Fruit fly (Drosophila melanogaster) whole organism, embryonic: ENCODE results near the gene Rsph3.

Experiments
- Atf3 ChIP-seq: fragments of 200-800 bp; sonication (Bioruptor generic); optimal IDR thresholded peaks from 3 replicates; lab custom pipeline; 2016; ENCODE audit warnings: missing biosample characterization, missing genetic modification characterization
- Bdp1 ChIP-seq: fragments of 200-800 bp; sonication (Bioruptor generic); optimal IDR thresholded peaks from 3 replicates; lab custom pipeline; 2016; ENCODE audit warnings: missing biosample characterization, missing genetic modification characterization
- Blimp-1 ChIP-seq: fragments of 200-800 bp; sonication (Bioruptor generic); optimal IDR thresholded peaks from 3 replicates; lab custom pipeline; 2018; ENCODE audit warnings: missing biosample characterization, missing genetic modification characterization, mild to moderate bottlenecking, moderate library complexity, missing genetic modification reagents
- CG12236 ChIP-seq: fragments of 200-800 bp; sonication (Bioruptor generic); optimal IDR thresholded peaks from 2 replicates; lab custom pipeline; 2016; ENCODE audit warnings: missing biosample characterization, missing genetic modification characterization
- CG14014 ChIP-seq: fragments of 200-800 bp; sonication (Bioruptor generic); IDR thresholded peaks from 2 replicates; pipeline ENCODE4 v1.3.6; 2022; ENCODE audit warnings: missing biosample characterization, missing genetic modification characterization
- CG1647 ChIP-seq: fragments of 200-800 bp; sonication (Bioruptor generic); optimal IDR thresholded peaks from 3 replicates; lab custom pipeline; 2016; ENCODE audit warnings: missing biosample characterization, missing genetic modification characterization
- CG17361 ChIP-seq: fragments of 200-800 bp; sonication (Bioruptor generic); IDR thresholded peaks from 3 replicates; pipeline ENCODE4 v1.3.6; 2022; ENCODE audit warnings: missing biosample characterization, missing genetic modification characterization
- CG17912 ChIP-seq: fragments of 200-800 bp; sonication (Bioruptor generic); optimal IDR thresholded peaks from 2 replicates; lab custom pipeline; 2018; ENCODE audit warnings: missing biosample characterization, mild to moderate bottlenecking, missing genetic modification characterization
- CG34422 ChIP-seq: fragments of 200-800 bp; sonication (Bioruptor generic); IDR thresholded peaks from 3 replicates; pipeline ENCODE4 v1.3.6; 2022; ENCODE audit warnings: missing biosample characterization, missing genetic modification characterization
- CG3726 ChIP-seq: fragments of 200-800 bp; sonication (Bioruptor generic); IDR thresholded peaks from 3 replicates; pipeline ENCODE4, ENCODE4 v1.3.6; 2022; ENCODE audit warnings: missing biosample characterization, missing genetic modification characterization
- CG4617 ChIP-seq: fragments of 200-800 bp; sonication (Bioruptor generic); optimal IDR thresholded peaks from 3 replicates; lab custom pipeline; 2016; ENCODE audit warnings: missing biosample characterization, missing genetic modification characterization, borderline replicate concordance
- CG6813 ChIP-seq: fragments of 200-800 bp; sonication (Bioruptor generic); optimal IDR thresholded peaks from 2 replicates; lab custom pipeline; 2017; ENCODE audit warnings: missing biosample characterization, missing genetic modification characterization, mild to moderate bottlenecking, moderate library complexity, missing genetic modification reagents
- CG7786 ChIP-seq: fragments of 200-800 bp; sonication (Bioruptor generic); optimal IDR thresholded peaks from 2 replicates; lab custom pipeline; 2016; ENCODE audit warnings: missing biosample characterization, missing genetic modification characterization
- Drgx ChIP-seq: fragments of 200-800 bp; sonication (Bioruptor generic); IDR thresholded peaks from 2 replicates; pipeline ENCODE4 v1.3.6; 2022; ENCODE audit warnings: missing biosample characterization, missing genetic modification characterization
- Hr51 ChIP-seq, 2 experiments: fragments of 200-800 bp; sonication (Bioruptor generic); optimal IDR thresholded peaks; 2 replicates in 1 of 2; 3 replicates in 1 of 2; lab custom pipeline; 2016 to 2018; ENCODE audit warnings: missing biosample characterization in 2 of 2, missing genetic modification characterization in 2 of 2, mild to moderate bottlenecking in 1 of 2, moderate library complexity in 1 of 2
- NK7.1 ChIP-seq: fragments of 200-800 bp; sonication (Bioruptor generic); optimal IDR thresholded peaks from 3 replicates; lab custom pipeline; 2016; ENCODE audit warnings: missing biosample characterization, missing genetic modification characterization
- Oaz ChIP-seq: fragments of 200-800 bp; sonication (Bioruptor generic); IDR thresholded peaks from 2 replicates; pipeline ENCODE4 v1.3.6; 2022; ENCODE audit warnings: missing biosample characterization, missing genetic modification characterization
- PHDP ChIP-seq: fragments of 200-800 bp; sonication (Bioruptor generic); optimal IDR thresholded peaks from 3 replicates; lab custom pipeline; 2018; ENCODE audit warnings: missing biosample characterization, mild to moderate bottlenecking, missing genetic modification characterization, moderate library complexity
- Ravus ChIP-seq: fragments of 200-800 bp; sonication (Bioruptor generic); IDR thresholded peaks from 2 replicates; pipeline ENCODE4 v1.3.6; 2022; ENCODE audit warnings: missing biosample characterization, missing genetic modification characterization
- Side ChIP-seq: fragments of 200-800 bp; sonication (Bioruptor generic); optimal IDR thresholded peaks from 2 replicates; lab custom pipeline; 2016; ENCODE audit warnings: missing biosample characterization, missing genetic modification characterization
- Sry-β ChIP-seq: fragments of 200-800 bp; sonication (Bioruptor generic); optimal IDR thresholded peaks from 2 replicates; lab custom pipeline; 2018; ENCODE audit warnings: missing biosample characterization, mild to moderate bottlenecking, missing genetic modification characterization, moderate library complexity
- ab ChIP-seq: fragments of 200-800 bp; sonication (Bioruptor generic); optimal IDR thresholded peaks from 2 replicates; lab custom pipeline; 2016; ENCODE audit warnings: missing biosample characterization, missing genetic modification characterization
- ase ChIP-seq: fragments of 200-800 bp; sonication (Bioruptor generic); IDR thresholded peaks from 3 replicates; pipeline ENCODE4 v1.3.6; 2022; ENCODE audit warnings: missing biosample characterization, missing genetic modification characterization
- bsh ChIP-seq, 2 experiments: fragments of 200-800 bp; sonication (Bioruptor generic); optimal IDR thresholded peaks; 2 replicates each; lab custom pipeline; 2017 to 2018; ENCODE audit warnings: mild to moderate bottlenecking in 2 of 2, missing biosample characterization in 2 of 2, missing genetic modification characterization in 2 of 2, moderate library complexity in 1 of 2
- caup ChIP-seq: fragments of 200-800 bp; sonication (Bioruptor generic); optimal IDR thresholded peaks from 3 replicates; lab custom pipeline; 2017; ENCODE audit warnings: missing biosample characterization, mild to moderate bottlenecking, missing genetic modification characterization, moderate library complexity; ENCODE audit not compliant: severe bottlenecking
- corto ChIP-seq: fragments of 200-800 bp; sonication (Bioruptor generic); optimal IDR thresholded peaks from 2 replicates; lab custom pipeline; 2016; ENCODE audit warnings: missing biosample characterization, mild to moderate bottlenecking, missing genetic modification characterization, moderate library complexity
- danr ChIP-seq: fragments of 200-800 bp; sonication (Bioruptor generic); IDR thresholded peaks from 2 replicates; pipeline ENCODE4 v1.3.6; 2022; ENCODE audit warnings: missing biosample characterization, missing genetic modification characterization
- ftz-f1 ChIP-seq: fragments of 200-800 bp; sonication (Bioruptor generic); optimal IDR thresholded peaks from 2 replicates; lab custom pipeline; 2016; ENCODE audit warnings: missing biosample characterization, missing genetic modification characterization
- grau ChIP-seq: fragments of 200-800 bp; optimal IDR thresholded peaks from 3 replicates; lab custom pipeline; 2019; ENCODE audit warnings: missing biosample characterization, mild to moderate bottlenecking, missing genetic modification characterization, moderate library complexity
- gsb ChIP-seq: fragments of 200-800 bp; sonication (Bioruptor generic); IDR thresholded peaks from 2 replicates; pipeline ENCODE4 v1.3.6; 2022; ENCODE audit warnings: missing biosample characterization, missing genetic modification characterization
- h ChIP-seq: fragments of >200 bp; optimal IDR thresholded peaks from 2 replicates; lab custom pipeline; 2017
- ham ChIP-seq: fragments of 200-800 bp; sonication (Bioruptor generic); IDR thresholded peaks from 2 replicates; pipeline ENCODE4 v1.3.6; 2022; ENCODE audit warnings: missing biosample characterization, missing genetic modification characterization
- ken ChIP-seq: fragments of 200-800 bp; sonication (Bioruptor generic); IDR thresholded peaks from 3 replicates; pipeline ENCODE4 v1.3.6; 2022; ENCODE audit warnings: missing biosample characterization, missing genetic modification characterization
- lbe ChIP-seq: fragments of 200-800 bp; sonication (Bioruptor generic); optimal IDR thresholded peaks from 2 replicates; lab custom pipeline; 2016; ENCODE audit warnings: missing biosample characterization, mild to moderate bottlenecking, missing genetic modification characterization
- mld ChIP-seq: fragments of 200-800 bp; sonication (Bioruptor generic); IDR thresholded peaks from 3 replicates; pipeline ENCODE4 v1.3.6; 2022; ENCODE audit warnings: missing biosample characterization, missing genetic modification characterization; ENCODE audit not compliant: partially characterized antibody
- pb ChIP-seq: fragments of 200-800 bp; sonication (Bioruptor generic); optimal IDR thresholded peaks from 3 replicates; lab custom pipeline; 2016; ENCODE audit warnings: missing biosample characterization, missing genetic modification characterization
- pho ChIP-seq: fragments of 200-800 bp; sonication (Bioruptor generic); optimal IDR thresholded peaks from 2 replicates; lab custom pipeline; 2016; ENCODE audit warnings: missing biosample characterization, missing genetic modification characterization
- phol ChIP-seq: fragments of 200-800 bp; sonication (Bioruptor generic); optimal IDR thresholded peaks from 3 replicates; lab custom pipeline; 2018; ENCODE audit warnings: missing biosample characterization, mild to moderate bottlenecking, missing genetic modification characterization, moderate library complexity
- pros ChIP-seq: fragments of 200-800 bp; sonication (Bioruptor generic); optimal IDR thresholded peaks from 3 replicates; lab custom pipeline; 2019; ENCODE audit warnings: missing biosample characterization, mild to moderate bottlenecking, missing genetic modification characterization, moderate library complexity
- ranshi ChIP-seq: fragments of 200-800 bp; sonication (Bioruptor generic); IDR thresholded peaks from 2 replicates; pipeline ENCODE4 v1.3.6; 2022; ENCODE audit warnings: missing biosample characterization, missing genetic modification characterization
- sna ChIP-seq: fragments of 200-800 bp; sonication (Bioruptor generic); IDR thresholded peaks from 2 replicates; pipeline ENCODE4 v1.3.6; 2022; ENCODE audit warnings: missing biosample characterization, missing genetic modification characterization; ENCODE audit not compliant: partially characterized antibody
- sob ChIP-seq: fragments of 200-800 bp; sonication (Bioruptor generic); IDR thresholded peaks from 2 replicates; pipeline ENCODE4 v1.3.6; 2022; ENCODE audit warnings: missing biosample characterization, missing genetic modification characterization
- stc ChIP-seq: fragments of 200-800 bp; sonication (Bioruptor generic); IDR thresholded peaks from 2 replicates; pipeline ENCODE4 v1.3.6; 2022; ENCODE audit warnings: missing biosample characterization, missing genetic modification characterization
- tgo ChIP-seq: fragments of 200-800 bp; sonication (Bioruptor generic); IDR thresholded peaks from 3 replicates; pipeline ENCODE4 v1.3.6; 2022; ENCODE audit warnings: missing biosample characterization, missing genetic modification characterization
- vfl ChIP-seq: fragments of 200-800 bp; sonication (Bioruptor generic); optimal IDR thresholded peaks from 2 replicates; lab custom pipeline; 2016; ENCODE audit warnings: missing biosample characterization, missing genetic modification characterization
- vvl ChIP-seq: fragments of 200-800 bp; sonication (Bioruptor generic); IDR thresholded peaks from 2 replicates; pipeline ENCODE4 v1.3.6; 2022; ENCODE audit warnings: missing biosample characterization, missing genetic modification characterization
- wdn ChIP-seq: fragments of 200-800 bp; sonication (Bioruptor generic); IDR thresholded peaks from 2 replicates; pipeline ENCODE4 v1.3.6; 2022; ENCODE audit warnings: missing biosample characterization, missing genetic modification characterization
- z ChIP-seq: fragments of 200-800 bp; sonication (Bioruptor generic); IDR thresholded peaks from 3 replicates; pipeline ENCODE4 v1.3.6; 2022; ENCODE audit warnings: missing biosample characterization, missing genetic modification characterization

Rsph3 gene

dm6 chr3L:6747127-6747526 lies 15.9 kb downstream of the Rsph3 start (continued):
- TF ChIP-seq gsb (GFP tag; lab: Robert Waterston, UW) (peak; percentile 48), CG12236 (GFP tag; lab: Kevin White, UChicago) (no peak), CG6813 (GFP tag; lab: Kevin White, UChicago) (peak; percentile 21), ab (GFP tag; lab: Kevin White, UChicago) (no peak), Side (GFP tag; lab: Kevin White, UChicago) (peak; percentile 41), grau (peak; percentile 61), pho (GFP tag; lab: Kevin White, UChicago) (no peak), vvl (GFP tag; lab: Robert Waterston, UW) (peak; percentile 94)

dm6 chr3L:6743346-6744165 lies 19.5 kb downstream of the Rsph3 start:
- TF ChIP-seq Ravus = no peak
- TF ChIP-seq Drgx = peak; percentile 13; the same call in 1 of the 2 replicates
- TF ChIP-seq CG17912 (GFP tag; lab: Kevin White, UChicago) = peak; percentile 52
- TF ChIP-seq Hr51 (GFP tag; optimal IDR thresholded peaks at IDR 0.05; lab: Kevin White, UChicago) = peak in 1 of 2 experiments; percentile 6
- no peak for TF ChIP-seq Bdp1 (GFP tag; lab: Kevin White, UChicago)
- no peak for TF ChIP-seq Oaz (GFP tag; lab: Robert Waterston, UW)
- peak; percentile 73; the same call in 2 of the 3 replicates for TF ChIP-seq CG17361
- TF ChIP-seq ken = no peak
- no peak for TF ChIP-seq NK7.1 (GFP tag; lab: Kevin White, UChicago)
- TF ChIP-seq pros = peak; percentile 55
- 0 out of 3 replicates have a peak, but pooled peaks have one; percentile 3 for TF ChIP-seq tgo (GFP tag; lab: Robert Waterston, UW)
- TF ChIP-seq ranshi = no peak
- TF ChIP-seq sna = no peak
- TF ChIP-seq lbe (GFP tag; lab: Kevin White, UChicago) = no peak
- TF ChIP-seq wdn = no peak
- no peak for TF ChIP-seq stc (GFP tag; lab: Robert Waterston, UW)
- peak; percentile 64 for TF ChIP-seq ftz-f1 (GFP tag; lab: Kevin White, UChicago)
- no peak for TF ChIP-seq ab (GFP tag; lab: Kevin White, UChicago)
- peak; percentile 6; the same call in 1 of the 2 replicates for TF ChIP-seq CG14014 (GFP tag; lab: Robert Waterston, UW)
- peak; percentile 57 for TF ChIP-seq Sry-β
- TF ChIP-seq ase (GFP tag; lab: Robert Waterston, UW) = no peak; the same call in 2 of the 3 replicates
- peak; percentile 31; the same call in 1 of the 3 replicates for TF ChIP-seq mld (GFP tag; lab: Robert Waterston, UW)
- TF ChIP-seq Atf3 (GFP tag; lab: Kevin White, UChicago) = no peak
- peak; percentile 26 for TF ChIP-seq CG4617
- TF ChIP-seq CG12236 (GFP tag; lab: Kevin White, UChicago) = no peak
- no peak for TF ChIP-seq pb
- no peak for TF ChIP-seq CG1647 (GFP tag; lab: Kevin White, UChicago)
- TF ChIP-seq vfl = no peak
- no peak for TF ChIP-seq CG3726
- no peak; the same call in 1 of the 2 replicates for TF ChIP-seq sob (GFP tag; lab: Robert Waterston, UW)
- no peak for TF ChIP-seq Blimp-1 (GFP tag; lab: Kevin White, UChicago)
- TF ChIP-seq bsh (GFP tag; optimal IDR thresholded peaks at IDR 0.05; lab: Kevin White, UChicago) = no peak
- peak; percentile 28 for TF ChIP-seq phol (tag; lab: Kevin White, UChicago)
- TF ChIP-seq ham (GFP tag; lab: Robert Waterston, UW) = no peak
- TF ChIP-seq PHDP = no peak
- TF ChIP-seq corto (GFP tag; lab: Kevin White, UChicago) = no peak
- TF ChIP-seq danr (GFP tag; lab: Robert Waterston, UW) = no peak
- TF ChIP-seq z (GFP tag; lab: Robert Waterston, UW) = no peak
- TF ChIP-seq CG34422 (GFP tag; lab: Robert Waterston, UW) = peak; percentile 91
- TF ChIP-seq h (lab: Kevin White, UChicago) = no peak
- peak; percentile 58 for TF ChIP-seq caup (GFP tag; lab: Kevin White, UChicago)
- no peak for TF ChIP-seq CG7786 (GFP tag; lab: Kevin White, UChicago)
